Worm (Caenorhabditis elegans): ENCODE measurements around the gene ZK938.10.

ce11 chrII:9841985-9842505 lies 8.8 kb downstream of the ZK938.10 start, which contains the start of gene rnh-1.2:
- no peak for TF ChIP-seq dao-5 (tag; optimal IDR thresholded peaks at IDR 0.05)
- TF ChIP-seq W03F9.2 (tag; optimal IDR thresholded peaks at IDR 0.05): no peak
- TF ChIP-seq him-1 (tag; optimal IDR thresholded peaks at IDR 0.05): no peak
